Worm (Caenorhabditis elegans): ENCODE results near the gene T24B8.4.

ce11 chrII:9115644-9116043 lies 45.0 kb upstream of the T24B8.4 start:
- TF ChIP-seq nhr-28 (tag; optimal IDR thresholded peaks at IDR 0.05) (no peak), nhr-12 (tag; optimal IDR thresholded peaks at IDR 0.05) (no peak), elt-1 (tag; optimal IDR thresholded peaks at IDR 0.05; ENCODE audit: borderline replicate concordance, insufficient read depth) (no peak), unc-39 (tag; optimal IDR thresholded peaks at IDR 0.05) (no peak), lin-13 (tag; optimal IDR thresholded peaks at IDR 0.05) (no peak), pha-4 (tag; optimal IDR thresholded peaks at IDR 0.05) (no peak), unc-120 (tag; optimal IDR thresholded peaks at IDR 0.05; ENCODE audit: poor library complexity, severe bottlenecking) (no peak)

Measured in whole organism, mixed stage, embryonic.